Worm (Caenorhabditis elegans) whole organism, L1 larva: ENCODE data around the gene rla-2.

Experiments
- C34B4.2 ChIP-seq: sonication (generic microtip); optimal IDR thresholded peaks from 2 replicates; lab custom pipeline; 2017; ENCODE audit warnings: mild to moderate bottlenecking, missing genetic modification characterization, missing compliant biosample characterization
- F16B12.6 ChIP-seq: fragments of 150-350 bp; optimal IDR thresholded peaks from 2 replicates; lab custom pipeline; 2014; ENCODE audit warnings: missing biosample characterization, missing genetic modification characterization
- ceh-8 ChIP-seq: fragments of 200-800 bp; sonication (Bioruptor generic); optimal IDR thresholded peaks from 2 replicates; lab custom pipeline; 2018; ENCODE audit warnings: mild to moderate bottlenecking, missing genetic modification characterization, moderate library complexity, missing compliant biosample characterization
- ceh-82 ChIP-seq, 3 experiments: fragments of 150-350 bp in 1 of 3; sonication (generic microtip) in 2 of 3; optimal IDR thresholded peaks; 2 replicates each; lab custom pipeline; 2014 to 2017; ENCODE audit warnings: missing biosample characterization in 3 of 3, missing genetic modification characterization in 3 of 3
- ceh-88 ChIP-seq: fragments of 200-800 bp; sonication (Bioruptor generic); IDR thresholded peaks from 2 replicates; pipeline ENCODE4 v1.3.6; 2022; ENCODE audit warnings: missing genetic modification characterization, missing compliant biosample characterization
- ceh-90 ChIP-seq: sonication (generic microtip); optimal IDR thresholded peaks from 2 replicates; lab custom pipeline; 2016; ENCODE audit warnings: missing genetic modification characterization, missing compliant biosample characterization
- dsc-1 ChIP-seq: sonication (generic microtip); optimal IDR thresholded peaks from 2 replicates; lab custom pipeline; 2016; ENCODE audit warnings: mild to moderate bottlenecking, missing genetic modification characterization, missing compliant biosample characterization
- efl-1 ChIP-seq, 4 experiments: fragments of 150-350 bp; optimal IDR thresholded peaks in 3 of 4; peaks in 1 of 4; 1 replicate in 1 of 4; 2 replicates in 3 of 4; lab custom pipeline; 2014; ENCODE audit warnings: missing biosample characterization in 2 of 4, missing genetic modification characterization in 2 of 4, missing genetic modification reagents in 2 of 4
- efl-3 ChIP-seq: fragments of 200-800 bp; sonication (Bioruptor generic); optimal IDR thresholded peaks from 2 replicates; lab custom pipeline; 2018; ENCODE audit warnings: mild to moderate bottlenecking, missing genetic modification characterization, missing compliant biosample characterization
- egl-27 ChIP-seq, 2 experiments: fragments of 150-350 bp in 1 of 2; sonication (generic microtip); optimal IDR thresholded peaks; 3 replicates each; lab custom pipeline; 2017 to 2018; ENCODE audit warnings: missing biosample characterization in 2 of 2, missing genetic modification characterization in 2 of 2, missing genetic modification reagents in 2 of 2
- elt-2 ChIP-seq: sonication (generic microtip); optimal IDR thresholded peaks from 2 replicates; lab custom pipeline; 2016; ENCODE audit warnings: missing genetic modification characterization, mild to moderate bottlenecking, inconsistent platforms, missing compliant biosample characterization, missing genetic modification reagents
- ets-5 ChIP-seq: fragments of 200-800 bp; sonication (Bioruptor generic); IDR thresholded peaks from 2 replicates; pipeline ENCODE4 v1.3.6; 2022; ENCODE audit warnings: missing genetic modification characterization, missing compliant biosample characterization
- fkh-10 ChIP-seq: sonication (generic microtip); optimal IDR thresholded peaks from 2 replicates; lab custom pipeline; 2017; ENCODE audit warnings: missing biosample characterization, missing genetic modification reagents, missing genetic modification characterization
- fkh-4 ChIP-seq: sonication (generic microtip); optimal IDR thresholded peaks from 2 replicates; lab custom pipeline; 2016; ENCODE audit warnings: missing compliant biosample characterization, missing genetic modification characterization, borderline replicate concordance
- fkh-8 ChIP-seq: sonication (generic microtip); optimal IDR thresholded peaks from 2 replicates; lab custom pipeline; 2016; ENCODE audit warnings: mild to moderate bottlenecking, missing genetic modification characterization, missing compliant biosample characterization
- fos-1 ChIP-seq: fragments of 150-350 bp; optimal IDR thresholded peaks from 2 replicates; lab custom pipeline; 2014; ENCODE audit warnings: missing biosample characterization, missing genetic modification characterization
- grh-1 ChIP-seq: fragments of 200-800 bp; sonication (Bioruptor generic); IDR thresholded peaks from 2 replicates; pipeline ENCODE4 v1.3.6; 2022; ENCODE audit warnings: missing genetic modification reagents, missing genetic modification characterization, missing compliant biosample characterization
- hlh-17 ChIP-seq: fragments of 200-800 bp; sonication (Bioruptor generic); optimal IDR thresholded peaks from 2 replicates; lab custom pipeline; 2018; ENCODE audit warnings: missing genetic modification characterization, mild to moderate bottlenecking, missing compliant biosample characterization, moderate library complexity, borderline replicate concordance
- irx-1 ChIP-seq: sonication (generic microtip); optimal IDR thresholded peaks from 2 replicates; lab custom pipeline; 2016; ENCODE audit warnings: missing genetic modification characterization, missing compliant biosample characterization
- jun-1 ChIP-seq: fragments of 150-350 bp; optimal IDR thresholded peaks from 2 replicates; lab custom pipeline; 2014; ENCODE audit warnings: missing biosample characterization, missing genetic modification reagents, missing genetic modification characterization
- lin-13 ChIP-seq: fragments of 150-350 bp; optimal IDR thresholded peaks from 2 replicates; lab custom pipeline; 2014; ENCODE audit warnings: missing biosample characterization, missing genetic modification reagents, missing genetic modification characterization
- lin-14 ChIP-seq: fragments of 200-800 bp; sonication (Bioruptor generic); optimal IDR thresholded peaks from 2 replicates; lab custom pipeline; 2018; ENCODE audit warnings: mild to moderate bottlenecking, missing genetic modification characterization, moderate library complexity, missing compliant biosample characterization
- lin-35 ChIP-seq, 2 experiments: fragments of 150-350 bp; optimal IDR thresholded peaks; 2 replicates each; lab custom pipeline; 2014; ENCODE audit warnings: missing biosample characterization in 2 of 2, missing genetic modification characterization in 2 of 2, missing genetic modification reagents in 2 of 2
- lsy-2 ChIP-seq, 2 experiments: fragments of 150-350 bp; optimal IDR thresholded peaks; 2 replicates each; lab custom pipeline; 2014; ENCODE audit warnings: missing biosample characterization in 2 of 2, missing genetic modification characterization in 2 of 2
- mef-2 ChIP-seq: fragments of 150-350 bp; optimal IDR thresholded peaks from 2 replicates; lab custom pipeline; 2014; ENCODE audit warnings: missing biosample characterization, missing genetic modification characterization
- nhr-19 ChIP-seq: fragments of 200-800 bp; sonication (Bioruptor generic); conservative IDR thresholded peaks from 2 replicates; pipeline ENCODE4 v1.3.6; 2022; ENCODE audit warnings: missing genetic modification characterization, missing compliant biosample characterization
- nhr-20 ChIP-seq: sonication (generic microtip); optimal IDR thresholded peaks from 2 replicates; lab custom pipeline; 2016; ENCODE audit warnings: mild to moderate bottlenecking, missing genetic modification characterization, missing compliant biosample characterization
- nhr-28 ChIP-seq: fragments of 150-350 bp; optimal IDR thresholded peaks from 2 replicates; lab custom pipeline; 2014; ENCODE audit warnings: missing biosample characterization, missing genetic modification characterization
- nhr-47 ChIP-seq: sonication (generic microtip); optimal IDR thresholded peaks from 2 replicates; lab custom pipeline; 2016; ENCODE audit warnings: mild to moderate bottlenecking, missing genetic modification characterization, moderate library complexity, missing compliant biosample characterization
- nhr-71 ChIP-seq: sonication (generic microtip); optimal IDR thresholded peaks from 2 replicates; lab custom pipeline; 2016; ENCODE audit warnings: mild to moderate bottlenecking, missing genetic modification characterization, moderate library complexity, missing compliant biosample characterization
- nhr-76 ChIP-seq: sonication (generic microtip); optimal IDR thresholded peaks from 2 replicates; lab custom pipeline; 2017; ENCODE audit warnings: missing biosample characterization, missing genetic modification characterization
- nhr-77 ChIP-seq: fragments of 150-350 bp; optimal IDR thresholded peaks from 2 replicates; lab custom pipeline; 2014; ENCODE audit warnings: missing biosample characterization, missing genetic modification characterization
- nhr-85 ChIP-seq: sonication (generic microtip); peaks from one replicate; lab custom pipeline; 2016; ENCODE audit warnings: missing genetic modification characterization, inconsistent platforms, missing compliant biosample characterization
- nhr-90 ChIP-seq: sonication (generic microtip); optimal IDR thresholded peaks from 2 replicates; lab custom pipeline; 2016; ENCODE audit warnings: mild to moderate bottlenecking, missing genetic modification characterization, missing compliant biosample characterization; ENCODE audit not compliant: poor library complexity
- pax-3 ChIP-seq: fragments of 200-800 bp; sonication (Bioruptor generic); optimal IDR thresholded peaks from 2 replicates; lab custom pipeline; 2018; ENCODE audit warnings: mild to moderate bottlenecking, missing genetic modification characterization, moderate library complexity, missing compliant biosample characterization
- pqm-1 ChIP-seq: sonication (generic microtip); optimal IDR thresholded peaks from 3 replicates; lab custom pipeline; 2017; ENCODE audit warnings: missing biosample characterization, missing genetic modification characterization
- snu-23 ChIP-seq: sonication (generic microtip); optimal IDR thresholded peaks from 2 replicates; lab custom pipeline; 2016; ENCODE audit warnings: missing genetic modification characterization, missing compliant biosample characterization
- sox-4 ChIP-seq: sonication (generic microtip); optimal IDR thresholded peaks from 2 replicates; lab custom pipeline; 2016; ENCODE audit warnings: missing genetic modification characterization, missing compliant biosample characterization
- swsn-7 ChIP-seq: sonication (generic microtip); optimal IDR thresholded peaks from 2 replicates; lab custom pipeline; 2016; ENCODE audit warnings: missing genetic modification characterization, missing compliant biosample characterization
- tbx-2 ChIP-seq: sonication (generic microtip); optimal IDR thresholded peaks from 2 replicates; lab custom pipeline; 2016; ENCODE audit warnings: missing genetic modification characterization, missing compliant biosample characterization
- tlp-1 ChIP-seq: fragments of 150-350 bp; optimal IDR thresholded peaks from 2 replicates; lab custom pipeline; 2014; ENCODE audit warnings: missing biosample characterization, missing genetic modification characterization
- unc-130 ChIP-seq: fragments of 150-350 bp; optimal IDR thresholded peaks from 2 replicates; lab custom pipeline; 2017; ENCODE audit warnings: missing biosample characterization, missing genetic modification characterization, inconsistent platforms
- unc-30 ChIP-seq: sonication (generic microtip); optimal IDR thresholded peaks from 2 replicates; lab custom pipeline; 2017; ENCODE audit warnings: missing biosample characterization, missing genetic modification characterization
- unc-62 ChIP-seq: fragments of 150-350 bp; optimal IDR thresholded peaks from 2 replicates; lab custom pipeline; 2014; ENCODE audit warnings: missing biosample characterization, missing genetic modification reagents, missing genetic modification characterization
- xbp-1 ChIP-seq: sonication (generic microtip); optimal IDR thresholded peaks from 2 replicates; lab custom pipeline; 2016; ENCODE audit warnings: missing genetic modification characterization, missing compliant biosample characterization
- zip-4 ChIP-seq: fragments of 200-800 bp; sonication (Bioruptor generic); optimal IDR thresholded peaks from 2 replicates; lab custom pipeline; 2018; ENCODE audit warnings: mild to moderate bottlenecking, missing genetic modification characterization, moderate library complexity, missing compliant biosample characterization

rla-2 gene

ce11 chrIV:13383763-13384436 is 13.8 kb upstream of the rla-2 start, which contains the start of gene rab-19:
Gene rab-19 (minus strand): TSS chrIV:13384386.
- TF ChIP-seq lin-35 (GFP tag; optimal IDR thresholded peaks at IDR 0.05; lab: Kevin White, UChicago) (peak in 1 of 2 experiments; percentile 30), ets-5 (GFP tag; lab: Robert Waterston, UW) (no peak), hlh-17 (no peak), egl-27 (tag; optimal IDR thresholded peaks at IDR 0.05; lab: Kevin White, UChicago) (no peak), zip-4 (no peak), nhr-28 (tag; lab: Kevin White, UChicago) (no peak), nhr-71 (tag; lab: Kevin White, UChicago) (peak; percentile 27), F16B12.6 (no peak), lin-13 (GFP tag; lab: Kevin White, UChicago) (no peak), unc-130 (tag; lab: Kevin White, UChicago) (no peak), sox-4 (tag; lab: Kevin White, UChicago) (no peak), C34B4.2 (tag; lab: Kevin White, UChicago) (no peak), fkh-8 (peak; percentile 26), lsy-2 (tag; optimal IDR thresholded peaks at IDR 0.05; lab: Kevin White, UChicago) (peak; percentile 1 to 23), elt-2 (tag; lab: Kevin White, UChicago) (no peak), pax-3 (tag; lab: Kevin White, UChicago) (no peak), xbp-1 (tag; lab: Kevin White, UChicago) (peak; percentile 14), fkh-10 (no peak), nhr-76 (tag; lab: Kevin White, UChicago) (no peak), snu-23 (GFP tag; lab: Kevin White, UChicago) (peak; percentile 42), nhr-19 (no peak), unc-30 (tag; lab: Kevin White, UChicago) (no peak), unc-62 (no peak), nhr-85 (tag; lab: Kevin White, UChicago) (no peak), fkh-4 (no peak), swsn-7 (peak; percentile 18), tlp-1 (tag; lab: Kevin White, UChicago) (no peak), tbx-2 (tag; lab: Kevin White, UChicago) (no peak), lin-14 (no peak), fos-1 (tag; lab: Kevin White, UChicago) (no peak), nhr-20 (tag; lab: Kevin White, UChicago) (no peak), efl-1 (optimal IDR thresholded peaks at IDR 0.05; lab: Kevin White, UChicago) (peak; percentile 19 to 28), efl-1 (GFP tag; optimal IDR thresholded peaks at IDR 0.05 in 1 of 2; lab: Kevin White, UChicago) (peak in 1 of 2 experiments; percentile 9), pqm-1 (tag; lab: Kevin White, UChicago) (no peak), efl-3 (GFP tag; lab: Kevin White, UChicago) (no peak), nhr-90 (tag; lab: Kevin White, UChicago) (no peak), irx-1 (tag; lab: Kevin White, UChicago) (no peak), ceh-88 (GFP tag; lab: Robert Waterston, UW) (no peak), nhr-77 (no peak), dsc-1 (no peak), mef-2 (no peak), nhr-47 (tag; lab: Kevin White, UChicago) (peak; percentile 17), jun-1 (tag; lab: Kevin White, UChicago) (no peak), ceh-90 (no peak), ceh-8 (GFP tag; lab: Kevin White, UChicago) (no peak), ceh-82 (tag; optimal IDR thresholded peaks at IDR 0.05; lab: Kevin White, UChicago) (peak in 2 of 3 experiments; percentile 22 to 43), grh-1 (no peak)
